Worm (Caenorhabditis elegans) whole organism, L3 larva: ENCODE measurements around the gene gtf-2F1.

Experiments used
- R02D3.7 ChIP-seq: fragments of 150-350 bp; optimal IDR thresholded peaks from 2 replicates; lab custom pipeline; 2014; ENCODE audit warnings: missing biosample characterization, missing genetic modification characterization
- ama-1 ChIP-seq: fragments of 150-350 bp; optimal IDR thresholded peaks from 2 replicates; lab custom pipeline; 2018
- ceh-16 ChIP-seq: sonication (generic microtip); optimal IDR thresholded peaks from 2 replicates; lab custom pipeline; 2017; ENCODE audit warnings: missing biosample characterization, missing genetic modification characterization
- ceh-28 ChIP-seq: fragments of 150-350 bp; optimal IDR thresholded peaks from 2 replicates; lab custom pipeline; 2014; ENCODE audit warnings: missing biosample characterization, missing genetic modification reagents, missing genetic modification characterization
- ceh-82 ChIP-seq: fragments of 150-350 bp; optimal IDR thresholded peaks from 2 replicates; lab custom pipeline; 2014; ENCODE audit warnings: missing biosample characterization, missing genetic modification characterization
- egl-27 ChIP-seq: sonication (generic microtip); optimal IDR thresholded peaks from 4 replicates; lab custom pipeline; 2017; ENCODE audit warnings: missing biosample characterization, missing genetic modification reagents, missing genetic modification characterization
- egl-5 ChIP-seq: fragments of 150-350 bp; optimal IDR thresholded peaks from 2 replicates; lab custom pipeline; 2017; ENCODE audit warnings: missing biosample characterization, missing genetic modification reagents, missing genetic modification characterization, inconsistent platforms
- elt-1 ChIP-seq: fragments of 150-350 bp; optimal IDR thresholded peaks from 2 replicates; lab custom pipeline; 2014; ENCODE audit warnings: missing biosample characterization, missing genetic modification characterization
- eor-1 ChIP-seq, 2 experiments: fragments of 150-350 bp; optimal IDR thresholded peaks; 2 replicates each; lab custom pipeline; 2014 to 2018; ENCODE audit warnings: missing biosample characterization in 2 of 2, missing genetic modification characterization in 2 of 2
- fkh-10 ChIP-seq: sonication (generic microtip); optimal IDR thresholded peaks from 2 replicates; lab custom pipeline; 2017; ENCODE audit warnings: missing biosample characterization, missing genetic modification reagents, missing genetic modification characterization
- fkh-2 ChIP-seq: fragments of 150-350 bp; optimal IDR thresholded peaks from 2 replicates; lab custom pipeline; 2014; ENCODE audit warnings: missing biosample characterization, missing genetic modification reagents, missing genetic modification characterization
- fos-1 ChIP-seq: fragments of 150-350 bp; optimal IDR thresholded peaks from 2 replicates; lab custom pipeline; 2014; ENCODE audit warnings: missing biosample characterization, missing genetic modification characterization
- hmg-11 ChIP-seq: sonication (generic microtip); optimal IDR thresholded peaks from 2 replicates; lab custom pipeline; 2016; ENCODE audit warnings: missing genetic modification characterization, missing compliant biosample characterization
- lin-15B ChIP-seq: fragments of 150-350 bp; optimal IDR thresholded peaks from 2 replicates; lab custom pipeline; 2014; ENCODE audit warnings: missing biosample characterization, missing genetic modification characterization
- lin-39 ChIP-seq: fragments of 150-350 bp; optimal IDR thresholded peaks from 2 replicates; lab custom pipeline; 2018; ENCODE audit warnings: missing biosample characterization, missing genetic modification reagents, missing genetic modification characterization
- nfya-1 ChIP-seq: sonication (generic microtip); optimal IDR thresholded peaks from 2 replicates; lab custom pipeline; 2017; ENCODE audit warnings: missing genetic modification characterization, mild to moderate bottlenecking, missing compliant biosample characterization, antibody characterized with exemption, moderate library complexity; ENCODE audit not compliant: insufficient read depth
- nhr-11 ChIP-seq: fragments of 150-350 bp; optimal IDR thresholded peaks from 2 replicates; lab custom pipeline; 2014; ENCODE audit warnings: missing biosample characterization, missing genetic modification characterization
- nhr-25 ChIP-seq: sonication (generic microtip); optimal IDR thresholded peaks from 2 replicates; lab custom pipeline; 2017; ENCODE audit warnings: missing biosample characterization, missing genetic modification characterization
- nhr-28 ChIP-seq: fragments of 150-350 bp; optimal IDR thresholded peaks from 2 replicates; lab custom pipeline; 2014; ENCODE audit warnings: missing biosample characterization, missing genetic modification characterization
- nhr-43 ChIP-seq: sonication (generic microtip); optimal IDR thresholded peaks from 2 replicates; lab custom pipeline; 2016; ENCODE audit warnings: mild to moderate bottlenecking, missing genetic modification characterization, missing compliant biosample characterization; ENCODE audit not compliant: poor library complexity, severe bottlenecking
- nhr-67 ChIP-seq: fragments of 150-350 bp; optimal IDR thresholded peaks from 2 replicates; lab custom pipeline; 2014; ENCODE audit warnings: missing biosample characterization, missing genetic modification characterization
- nhr-76 ChIP-seq: fragments of 150-350 bp; sonication (generic microtip); optimal IDR thresholded peaks from 5 replicates; lab custom pipeline; 2014; ENCODE audit warnings: missing biosample characterization, missing genetic modification characterization
- nhr-77 ChIP-seq: fragments of 150-350 bp; optimal IDR thresholded peaks from 2 replicates; lab custom pipeline; 2014; ENCODE audit warnings: missing biosample characterization, missing genetic modification characterization
- pha-4 ChIP-seq: fragments of 150-350 bp; optimal IDR thresholded peaks from 2 replicates; lab custom pipeline; 2014; ENCODE audit warnings: missing biosample characterization, missing genetic modification reagents, missing genetic modification characterization
- pqm-1 ChIP-seq: fragments of 150-350 bp; optimal IDR thresholded peaks from 2 replicates; lab custom pipeline; 2017; ENCODE audit warnings: missing biosample characterization, missing genetic modification characterization, inconsistent platforms
- skn-1 ChIP-seq: fragments of 150-350 bp; optimal IDR thresholded peaks from 2 replicates; lab custom pipeline; 2014; ENCODE audit warnings: missing biosample characterization, missing genetic modification characterization
- snpc-4 ChIP-seq: fragments of 150-350 bp; optimal IDR thresholded peaks from 2 replicates; lab custom pipeline; 2014; ENCODE audit warnings: missing biosample characterization, missing genetic modification characterization
- unc-39 ChIP-seq: sonication (generic microtip); optimal IDR thresholded peaks from 4 replicates; lab custom pipeline; 2017; ENCODE audit warnings: missing biosample characterization, missing genetic modification characterization
- unc-62 ChIP-seq: fragments of 150-350 bp; sonication (generic microtip); optimal IDR thresholded peaks from 4 replicates; lab custom pipeline; 2014; ENCODE audit warnings: missing biosample characterization, missing genetic modification reagents, missing genetic modification characterization
- zag-1 ChIP-seq: fragments of 150-350 bp; optimal IDR thresholded peaks from 2 replicates; lab custom pipeline; 2014; ENCODE audit warnings: missing biosample characterization, missing genetic modification characterization
- ztf-11 ChIP-seq: fragments of 150-350 bp; optimal IDR thresholded peaks from 2 replicates; lab custom pipeline; 2014; ENCODE audit warnings: missing biosample characterization, missing genetic modification characterization
- ztf-4 ChIP-seq: fragments of 150-350 bp; optimal IDR thresholded peaks from 2 replicates; lab custom pipeline; 2014; ENCODE audit warnings: missing biosample characterization, missing genetic modification characterization

Gene gtf-2F1

DNA sequence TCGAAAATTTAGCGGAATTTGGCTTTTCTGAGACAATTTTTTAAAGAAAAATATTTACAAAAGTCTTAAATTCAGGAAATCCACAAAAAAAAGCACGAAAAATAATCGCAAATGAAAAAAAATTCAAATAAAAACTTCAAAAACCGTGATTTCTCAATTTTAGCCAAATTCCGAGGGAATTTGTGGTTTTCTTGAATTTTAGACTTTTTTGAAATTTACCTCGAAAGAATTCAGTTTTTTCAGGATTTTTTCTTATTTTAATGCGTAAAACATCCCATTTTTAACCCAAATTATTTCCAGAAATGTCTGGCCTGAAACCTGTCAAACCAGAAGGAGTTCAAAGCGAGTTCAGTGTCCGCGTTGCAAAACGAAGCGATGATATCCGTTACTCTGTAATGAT, at the start of gene gtf-2F1:
Gene gtf-2F1 (plus strand): TSS at position 301 of the 400 bp plus-strand sequence.
- no peak for TF ChIP-seq ztf-11 (tag; lab: Kevin White, UChicago)
- TF ChIP-seq snpc-4 (tag; lab: Kevin White, UChicago) = no peak
- no peak for TF ChIP-seq nfya-1 (tag; lab: Kevin White, UChicago)
- TF ChIP-seq ama-1 = no peak
- TF ChIP-seq egl-5 (tag; lab: Kevin White, UChicago) = no peak
- TF ChIP-seq ztf-4 (tag; lab: Kevin White, UChicago) = no peak
- TF ChIP-seq skn-1 (tag; lab: Kevin White, UChicago) = no peak
- TF ChIP-seq lin-15B (tag; lab: Kevin White, UChicago) = no peak
- no peak for TF ChIP-seq fos-1 (tag; lab: Kevin White, UChicago)
- TF ChIP-seq ceh-16 (tag; lab: Kevin White, UChicago) = no peak
- no peak for TF ChIP-seq lin-39
- TF ChIP-seq nhr-25 = no peak
- no peak for TF ChIP-seq hmg-11 (tag; lab: Kevin White, UChicago)
- no peak for TF ChIP-seq fkh-2 (tag; lab: Kevin White, UChicago)
- no peak for TF ChIP-seq pha-4 (tag; lab: Kevin White, UChicago)
- TF ChIP-seq R02D3.7 (tag; lab: Kevin White, UChicago) = no peak
- TF ChIP-seq egl-27 (tag; lab: Kevin White, UChicago) = no peak
- no peak for TF ChIP-seq nhr-77
- TF ChIP-seq nhr-11 (tag; lab: Kevin White, UChicago) = no peak
- TF ChIP-seq fkh-10 (GFP tag; lab: Kevin White, UChicago) = no peak

DNA sequence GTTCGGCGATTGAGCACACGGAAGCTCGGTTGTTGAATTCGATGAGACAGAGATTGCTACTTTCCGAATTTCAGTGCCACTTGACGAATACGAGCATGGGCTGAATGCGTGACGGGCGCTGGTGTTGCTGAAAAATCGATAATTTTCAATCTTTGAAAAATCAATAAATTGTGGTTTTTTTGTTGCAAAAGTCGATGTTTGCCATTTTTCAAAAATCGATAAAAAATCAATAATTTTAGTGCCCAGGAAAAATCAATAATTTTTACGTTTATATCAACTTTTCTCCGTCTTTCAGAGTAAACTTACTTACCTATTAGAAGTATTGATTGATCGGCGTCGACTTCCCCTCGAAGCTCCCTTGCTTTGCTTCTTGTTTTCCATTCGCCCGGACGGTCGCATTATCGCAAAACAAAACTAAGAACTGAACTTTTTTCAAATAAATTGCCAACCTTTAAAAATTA, 44.8 kb upstream of the gtf-2F1 start, which contains the start of gene C16A11.7:
Gene C16A11.7 (minus strand): TSS at position 411 of the 461 bp plus-strand sequence.
- peak; percentile 93 for TF ChIP-seq ceh-28
- no peak for TF ChIP-seq unc-62 (GFP tag; lab: Kevin White, UChicago)
- no peak for TF ChIP-seq nhr-28 (tag; lab: Kevin White, UChicago)
- TF ChIP-seq eor-1 (tag; optimal IDR thresholded peaks at IDR 0.05; lab: Kevin White, UChicago) = no peak
- TF ChIP-seq nhr-77 = no peak

DNA sequence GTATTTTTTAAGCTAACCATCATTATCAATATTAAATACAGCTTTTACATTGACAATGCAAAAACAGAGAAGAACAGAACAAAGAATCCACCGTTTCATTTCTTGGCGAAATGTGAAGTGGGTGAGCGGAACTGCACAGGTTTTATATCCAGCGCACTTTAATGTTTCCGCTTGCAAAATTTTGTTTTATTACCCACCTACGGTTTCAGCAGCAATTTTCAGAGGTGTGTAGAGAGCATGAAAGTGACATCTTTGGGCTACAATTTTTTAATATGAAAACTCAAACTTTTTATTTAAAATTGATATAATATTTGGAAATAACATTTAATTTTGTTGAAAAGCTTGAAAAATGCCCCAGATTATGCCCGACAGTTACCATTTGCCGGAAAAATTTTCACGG, 42.7 kb upstream of the gtf-2F1 start, which contains the start of gene clec-135:
Gene clec-135 (minus strand): TSS at position 101 of the 400 bp plus-strand sequence.
- TF ChIP-seq fkh-10 (GFP tag; lab: Kevin White, UChicago) (no peak), lin-15B (tag; lab: Kevin White, UChicago) (no peak), skn-1 (tag; lab: Kevin White, UChicago) (no peak), elt-1 (tag; lab: Kevin White, UChicago) (no peak), lin-39 (no peak), nhr-43 (tag; lab: Kevin White, UChicago) (no peak), hmg-11 (tag; lab: Kevin White, UChicago) (no peak), pqm-1 (tag; lab: Kevin White, UChicago) (no peak), unc-62 (GFP tag; lab: Kevin White, UChicago) (no peak), nhr-25 (no peak), unc-39 (no peak), pha-4 (tag; lab: Kevin White, UChicago) (no peak), zag-1 (tag; lab: Kevin White, UChicago) (no peak), nhr-77 (no peak), ceh-82 (no peak), nhr-76 (no peak), ztf-4 (tag; lab: Kevin White, UChicago) (no peak)

DNA sequence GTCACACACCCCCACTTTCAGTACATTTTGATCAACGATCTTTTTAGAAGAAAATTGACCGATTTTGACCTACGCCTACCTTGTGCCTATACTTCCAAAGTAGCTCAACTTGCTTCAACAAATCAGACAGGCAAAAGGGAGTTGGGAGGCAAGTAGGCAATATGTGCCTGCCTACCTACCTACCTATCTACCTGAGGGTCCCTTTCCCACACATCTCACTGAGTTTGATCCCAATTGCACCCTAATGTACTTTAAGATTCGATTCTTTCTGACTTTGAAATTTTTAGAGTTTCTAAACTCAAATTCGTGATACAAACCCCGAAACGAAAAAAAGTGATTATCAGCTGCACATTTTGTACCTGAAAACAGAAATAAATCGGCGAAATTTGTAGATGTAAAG, 33.7 kb upstream of the gtf-2F1 start:
- TF ChIP-seq lin-39 (no peak), skn-1 (tag; lab: Kevin White, UChicago) (no peak), nhr-67 (tag; lab: Kevin White, UChicago) (no peak), zag-1 (tag; lab: Kevin White, UChicago) (no peak), fkh-10 (GFP tag; lab: Kevin White, UChicago) (no peak)
- TF ChIP-seq, all 47 proteins: peak for 0

DNA sequence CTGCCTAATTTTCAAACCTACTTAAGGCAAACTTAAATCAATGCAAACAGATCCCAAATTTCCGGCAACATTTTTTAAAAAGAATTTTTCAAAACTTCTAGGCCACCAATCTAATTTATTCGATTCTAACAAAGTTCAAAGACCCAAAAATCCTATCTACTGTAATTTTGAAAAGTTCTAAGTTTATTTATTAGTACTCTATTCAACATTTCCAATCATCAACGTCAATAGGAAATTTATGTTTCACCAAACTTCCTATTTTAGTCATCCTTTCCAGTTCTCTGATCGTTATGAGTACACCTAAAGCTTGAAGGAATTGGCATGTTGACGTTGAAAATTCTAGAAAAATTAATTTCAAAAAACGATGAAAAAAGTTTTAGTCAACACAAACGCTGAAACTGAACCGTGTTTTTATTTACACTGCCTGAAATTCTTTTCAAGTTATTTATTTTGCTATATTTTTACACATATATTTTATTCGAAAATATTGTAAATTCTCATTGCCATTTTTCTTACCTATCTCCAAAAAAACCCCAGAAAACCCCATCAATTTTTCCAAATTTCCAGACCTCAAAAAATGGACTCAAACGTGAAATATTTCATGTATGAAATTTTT, 25.7 kb upstream of the gtf-2F1 start, which contains the start of gene npr-42:
Gene npr-42 (plus strand): TSS at position 566 of the 616 bp plus-strand sequence.
- TF ChIP-seq ztf-4 (tag; lab: Kevin White, UChicago) = no peak
- TF ChIP-seq unc-62 (GFP tag; lab: Kevin White, UChicago) = no peak
- TF ChIP-seq lin-39 = no peak
- TF ChIP-seq, all 47 proteins: peak for 0
